Fruit fly (Drosophila melanogaster): ENCODE data around the gene Btnd.

dm6 chrX:6199791-6200190 is 19.3 kb downstream of the Btnd start, which contains the start of gene CG43090:
- no peak for TF ChIP-seq lola (GFP tag; optimal IDR thresholded peaks at IDR 0.05)
- no peak for TF ChIP-seq Myc (optimal IDR thresholded peaks at IDR 0.05)
- TF ChIP-seq sv (GFP tag; optimal IDR thresholded peaks at IDR 0.05): no peak
- TF ChIP-seq Dif (GFP tag; optimal IDR thresholded peaks at IDR 0.05; ENCODE audit: partially characterized antibody): no peak

Data from whole organism, wandering third instar larva.